Worm (Caenorhabditis elegans) whole organism, mixed stage, embryonic: ENCODE data around the gene scl-13.

Experiments used
- M03D4.4 ChIP-seq: sonication (generic microtip); optimal IDR thresholded peaks from 2 replicates; lab custom pipeline; 2017; ENCODE audit warnings: mild to moderate bottlenecking, missing genetic modification characterization, missing compliant biosample characterization
- blmp-1 ChIP-seq: fragments of 150-350 bp; optimal IDR thresholded peaks from 2 replicates; lab custom pipeline; 2014; ENCODE audit warnings: missing biosample characterization, missing genetic modification characterization
- ceh-39 ChIP-seq: fragments of 150-350 bp; optimal IDR thresholded peaks from 2 replicates; lab custom pipeline; 2014; ENCODE audit warnings: missing biosample characterization, missing genetic modification characterization
- ceh-43 ChIP-seq: fragments of 200-800 bp; sonication (Bioruptor generic); optimal IDR thresholded peaks from 2 replicates; lab custom pipeline; 2018; ENCODE audit warnings: mild to moderate bottlenecking, missing genetic modification characterization, moderate library complexity, missing compliant biosample characterization
- ceh-83 ChIP-seq: fragments of 200-800 bp; sonication (Bioruptor generic); optimal IDR thresholded peaks from 2 replicates; lab custom pipeline; 2018; ENCODE audit warnings: mild to moderate bottlenecking, missing genetic modification characterization, missing compliant biosample characterization
- ces-1 ChIP-seq: fragments of 150-350 bp; optimal IDR thresholded peaks from 2 replicates; lab custom pipeline; 2014; ENCODE audit warnings: missing biosample characterization, missing genetic modification reagents, missing genetic modification characterization
- cnd-1 ChIP-seq: fragments of 200-800 bp; sonication (Bioruptor generic); optimal IDR thresholded peaks from 2 replicates; lab custom pipeline; 2018; ENCODE audit warnings: mild to moderate bottlenecking, missing genetic modification characterization, missing compliant biosample characterization
- drap-1 ChIP-seq: fragments of 200-800 bp; sonication (Bioruptor generic); optimal IDR thresholded peaks from 3 replicates; lab custom pipeline; 2018; ENCODE audit warnings: mild to moderate bottlenecking, missing genetic modification characterization, missing compliant biosample characterization
- elt-1 ChIP-seq: sonication (generic microtip); optimal IDR thresholded peaks from 2 replicates; lab custom pipeline; 2017; ENCODE audit warnings: missing genetic modification characterization, mild to moderate bottlenecking, missing compliant biosample characterization, antibody characterized with exemption, moderate library complexity, borderline replicate concordance; ENCODE audit not compliant: insufficient read depth
- elt-3 ChIP-seq: fragments of 150-350 bp; optimal IDR thresholded peaks from 2 replicates; lab custom pipeline; 2014; ENCODE audit warnings: missing biosample characterization, missing genetic modification characterization
- flh-1 ChIP-seq: fragments of 200-800 bp; sonication (Bioruptor generic); optimal IDR thresholded peaks from 2 replicates; lab custom pipeline; 2018; ENCODE audit warnings: mild to moderate bottlenecking, missing genetic modification characterization, moderate library complexity, missing compliant biosample characterization
- ham-2 ChIP-seq: fragments of 200-800 bp; sonication (Bioruptor generic); optimal IDR thresholded peaks from 2 replicates; lab custom pipeline; 2018; ENCODE audit warnings: mild to moderate bottlenecking, missing genetic modification characterization, missing compliant biosample characterization
- hlh-1 ChIP-seq: fragments of 150-350 bp; optimal IDR thresholded peaks from 2 replicates; lab custom pipeline; 2014; ENCODE audit warnings: missing biosample characterization, missing genetic modification reagents, missing genetic modification characterization
- lin-13 ChIP-seq: fragments of 150-350 bp; optimal IDR thresholded peaks from 2 replicates; lab custom pipeline; 2014; ENCODE audit warnings: missing biosample characterization, missing genetic modification characterization
- lin-32 ChIP-seq: fragments of 200-800 bp; sonication (Bioruptor generic); optimal IDR thresholded peaks from 2 replicates; lab custom pipeline; 2018; ENCODE audit warnings: mild to moderate bottlenecking, missing genetic modification characterization, missing compliant biosample characterization
- lsy-2 ChIP-seq: fragments of 150-350 bp; optimal IDR thresholded peaks from 2 replicates; lab custom pipeline; 2014; ENCODE audit warnings: missing biosample characterization, missing genetic modification characterization
- mab-5 ChIP-seq: fragments of 150-350 bp; optimal IDR thresholded peaks from 2 replicates; lab custom pipeline; 2014; ENCODE audit warnings: missing biosample characterization, missing genetic modification characterization
- mep-1 ChIP-seq: fragments of 150-350 bp; optimal IDR thresholded peaks from 2 replicates; lab custom pipeline; 2017; ENCODE audit warnings: missing biosample characterization, missing genetic modification reagents, missing genetic modification characterization, inconsistent platforms
- mls-2 ChIP-seq: sonication (generic microtip); optimal IDR thresholded peaks from 2 replicates; lab custom pipeline; 2016; ENCODE audit warnings: mild to moderate bottlenecking, missing genetic modification characterization, moderate library complexity, missing compliant biosample characterization
- nhr-12 ChIP-seq: fragments of 150-350 bp; optimal IDR thresholded peaks from 2 replicates; lab custom pipeline; 2014; ENCODE audit warnings: missing biosample characterization, missing genetic modification characterization
- nhr-2 ChIP-seq: fragments of 150-350 bp; optimal IDR thresholded peaks from 2 replicates; lab custom pipeline; 2014; ENCODE audit warnings: missing biosample characterization, missing genetic modification characterization
- nhr-237 ChIP-seq: fragments of 150-350 bp; optimal IDR thresholded peaks from 2 replicates; lab custom pipeline; 2014; ENCODE audit warnings: missing biosample characterization, missing genetic modification characterization
- nhr-28 ChIP-seq: fragments of 150-350 bp; optimal IDR thresholded peaks from 2 replicates; lab custom pipeline; 2014; ENCODE audit warnings: missing biosample characterization, missing genetic modification characterization
- nhr-76 ChIP-seq: sonication (generic microtip); optimal IDR thresholded peaks from 2 replicates; lab custom pipeline; 2017; ENCODE audit warnings: missing biosample characterization, missing genetic modification characterization
- sem-2 ChIP-seq: fragments of 200-800 bp; sonication (Bioruptor generic); optimal IDR thresholded peaks from 2 replicates; lab custom pipeline; 2018; ENCODE audit warnings: mild to moderate bottlenecking, missing genetic modification characterization, missing compliant biosample characterization
- snpc-4 ChIP-seq: fragments of 150-350 bp; optimal IDR thresholded peaks from 2 replicates; lab custom pipeline; 2014; ENCODE audit warnings: missing biosample characterization, missing genetic modification characterization
- sptf-1 ChIP-seq: sonication (generic microtip); optimal IDR thresholded peaks from 2 replicates; lab custom pipeline; 2017; ENCODE audit warnings: mild to moderate bottlenecking, missing genetic modification characterization, moderate library complexity, missing compliant biosample characterization
- tbx-8 ChIP-seq: fragments of 200-800 bp; sonication (Bioruptor generic); optimal IDR thresholded peaks from 2 replicates; lab custom pipeline; 2018; ENCODE audit warnings: mild to moderate bottlenecking, missing genetic modification characterization, moderate library complexity, missing compliant biosample characterization
- unc-120 ChIP-seq: sonication (generic microtip); optimal IDR thresholded peaks from 2 replicates; lab custom pipeline; 2017; ENCODE audit warnings: missing genetic modification characterization, missing compliant biosample characterization; ENCODE audit not compliant: poor library complexity, severe bottlenecking
- unc-39 ChIP-seq: fragments of 150-350 bp; optimal IDR thresholded peaks from 2 replicates; lab custom pipeline; 2014; ENCODE audit warnings: missing biosample characterization, missing genetic modification characterization
- ztf-11 ChIP-seq: fragments of 150-350 bp; optimal IDR thresholded peaks from 2 replicates; lab custom pipeline; 2014; ENCODE audit warnings: missing biosample characterization, missing genetic modification characterization

Gene scl-13

DNA sequence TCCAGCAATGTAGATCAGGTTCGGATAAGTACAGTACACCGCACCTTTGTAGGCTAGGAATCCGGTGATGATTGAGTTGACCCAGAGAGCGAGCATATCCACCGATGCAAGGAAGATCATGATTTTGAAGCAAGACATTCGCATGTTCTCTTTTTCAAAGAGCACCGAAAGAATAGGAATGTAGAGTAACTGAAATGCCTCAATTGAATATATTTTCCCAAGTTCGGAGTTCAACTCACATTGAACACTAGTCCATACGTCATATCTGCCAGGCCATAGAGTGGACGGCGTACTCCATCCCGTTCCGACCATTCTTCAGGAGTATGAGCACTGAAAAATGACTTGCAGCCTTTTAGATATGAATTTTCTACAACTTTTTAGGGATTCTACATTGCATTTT, 11.7 kb downstream of the scl-13 start:
- TF ChIP-seq ces-1 (no peak), nhr-28 (tag; lab: Kevin White, UChicago) (no peak), hlh-1 (tag; lab: Kevin White, UChicago) (no peak), ham-2 (GFP tag; lab: Kevin White, UChicago) (no peak), unc-120 (tag; lab: Kevin White, UChicago) (no peak), tbx-8 (GFP tag; lab: Kevin White, UChicago) (no peak), elt-3 (tag; lab: Kevin White, UChicago) (no peak), mls-2 (tag; lab: Kevin White, UChicago) (no peak), lin-13 (no peak), ztf-11 (tag; lab: Kevin White, UChicago) (no peak), M03D4.4 (tag; lab: Kevin White, UChicago) (no peak), nhr-12 (no peak), sptf-1 (no peak), drap-1 (GFP tag; lab: Kevin White, UChicago) (no peak), nhr-237 (tag; lab: Kevin White, UChicago) (no peak), nhr-2 (tag; lab: Kevin White, UChicago) (no peak), ceh-43 (no peak)
- TF ChIP-seq, all 35 proteins: peak for 0

DNA sequence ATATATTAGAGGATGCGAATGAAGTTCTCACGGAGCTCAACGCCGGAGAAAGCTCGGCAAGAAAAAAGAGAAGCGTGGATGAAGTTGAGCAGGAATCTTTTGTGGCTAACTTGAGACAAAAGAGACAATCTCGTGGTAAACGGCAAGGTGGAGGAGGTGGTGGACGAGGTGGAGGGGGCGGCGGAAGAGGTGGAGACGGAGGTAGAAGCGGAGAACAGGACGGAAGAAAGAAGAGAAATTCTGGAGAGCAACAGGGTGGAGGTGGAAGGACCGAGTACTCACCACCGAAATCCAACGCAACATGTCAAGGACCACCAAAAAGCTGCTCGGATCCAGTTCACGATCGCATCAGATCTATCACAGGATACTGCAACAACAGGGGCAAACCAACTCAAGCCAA, 21.0 kb downstream of the scl-13 start:
- TF ChIP-seq snpc-4 (tag; lab: Kevin White, UChicago) (no peak), mep-1 (tag; lab: Kevin White, UChicago) (no peak), nhr-237 (tag; lab: Kevin White, UChicago) (no peak), cnd-1 (tag; lab: Kevin White, UChicago) (no peak), sptf-1 (no peak), hlh-1 (tag; lab: Kevin White, UChicago) (no peak), lin-32 (GFP tag; lab: Kevin White, UChicago) (no peak), ztf-11 (tag; lab: Kevin White, UChicago) (no peak)

DNA sequence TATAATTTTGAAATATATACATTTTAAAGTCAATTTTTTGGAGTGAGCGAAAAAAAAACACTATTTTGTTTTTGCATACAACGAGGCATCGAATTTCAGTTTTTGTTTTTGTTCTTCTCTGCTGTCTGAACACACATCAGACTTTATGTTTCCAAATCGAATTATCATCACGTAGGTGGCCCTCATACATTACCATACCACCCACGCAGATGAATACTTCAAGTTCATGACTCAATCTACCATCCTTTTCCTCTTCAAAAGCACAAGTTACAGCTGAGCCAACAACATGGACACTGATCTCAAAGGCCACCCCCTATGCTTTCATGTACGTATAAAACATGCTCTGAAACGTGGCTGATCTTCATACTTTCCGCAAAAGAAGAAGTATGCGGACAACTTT, 21.7 kb downstream of the scl-13 start, which contains the start of gene R08F11.7:
R08F11.7 (plus strand) TSS at position 301 of the 400 bp plus-strand sequence.
- TF ChIP-seq sptf-1 (no peak), tbx-8 (GFP tag; lab: Kevin White, UChicago) (no peak), nhr-28 (tag; lab: Kevin White, UChicago) (no peak), nhr-12 (no peak), ceh-39 (no peak), sem-2 (no peak), ceh-83 (GFP tag; lab: Kevin White, UChicago) (no peak), blmp-1 (tag; lab: Kevin White, UChicago) (no peak)

DNA sequence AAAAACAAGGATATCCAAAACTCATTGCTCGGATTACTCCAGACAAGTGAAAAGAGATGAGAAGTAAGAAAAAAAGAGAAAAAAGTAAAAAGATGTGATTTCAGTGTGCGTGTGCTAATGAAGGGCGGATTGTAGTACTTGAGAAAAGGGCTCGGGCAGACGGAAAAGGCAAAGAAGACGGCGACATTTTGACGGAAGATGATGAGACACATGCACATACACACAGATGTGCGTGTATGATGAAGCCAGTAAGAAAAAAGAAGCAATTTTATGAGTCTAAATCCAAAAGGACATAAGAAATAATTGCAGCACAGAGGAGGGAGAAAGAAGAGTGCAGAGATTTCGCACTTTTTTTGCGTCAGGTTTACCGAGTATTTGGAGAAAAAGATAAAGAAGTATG, 22.9 kb downstream of the scl-13 start:
- TF ChIP-seq mab-5 (tag; lab: Kevin White, UChicago) (no peak), drap-1 (GFP tag; lab: Kevin White, UChicago) (no peak), nhr-2 (tag; lab: Kevin White, UChicago) (no peak), lsy-2 (tag; lab: Kevin White, UChicago) (no peak), ztf-11 (tag; lab: Kevin White, UChicago) (no peak), tbx-8 (GFP tag; lab: Kevin White, UChicago) (no peak), elt-1 (no peak), nhr-76 (tag; lab: Kevin White, UChicago) (no peak), lin-32 (GFP tag; lab: Kevin White, UChicago) (no peak), unc-39 (tag; lab: Kevin White, UChicago) (no peak), nhr-28 (tag; lab: Kevin White, UChicago) (no peak), ceh-39 (no peak)

DNA sequence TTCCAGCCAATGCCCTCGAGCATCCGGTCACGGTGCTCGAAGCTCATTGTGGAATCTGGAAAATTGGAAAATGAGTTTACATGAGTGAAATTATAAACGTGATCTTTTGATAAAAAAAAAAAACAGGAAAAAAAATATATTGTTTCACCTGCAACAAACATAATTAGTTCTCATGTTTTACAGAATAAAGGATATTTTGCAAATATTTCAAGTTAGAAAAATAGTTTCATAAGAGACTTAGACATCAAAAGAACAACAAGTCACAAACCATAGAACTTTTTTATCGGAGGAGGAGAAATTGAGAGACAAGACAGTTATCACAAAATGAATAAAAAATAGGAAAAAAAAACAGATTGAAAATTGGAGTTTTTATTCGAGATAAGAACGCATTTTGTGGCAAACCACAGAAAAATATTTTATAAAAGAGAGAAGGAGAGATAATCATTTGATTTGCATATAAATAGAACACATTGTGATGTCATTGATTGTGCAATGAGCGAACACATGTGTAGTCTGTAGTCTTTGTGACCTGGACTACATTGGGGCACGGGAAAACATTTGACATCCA, 27.2 kb downstream of the scl-13 start, which contains the start of gene R08F11.1:
R08F11.1 (minus strand) TSS at position 51 of the 568 bp plus-strand sequence.
- TF ChIP-seq flh-1 (GFP tag; lab: Kevin White, UChicago) (no peak), nhr-76 (tag; lab: Kevin White, UChicago) (no peak), hlh-1 (tag; lab: Kevin White, UChicago) (no peak)
